Fruit fly (Drosophila melanogaster): ENCODE results near the gene Ir7e.

dm6 chrX:7909069-7909389, 27.6 kb upstream of the Ir7e start:
- TF ChIP-seq Vsx2 (GFP tag; optimal IDR thresholded peaks at IDR 0.05; ENCODE audit: partially characterized antibody) (no peak), Hr78 (GFP tag; optimal IDR thresholded peaks at IDR 0.05) (no peak), Mio (GFP tag; optimal IDR thresholded peaks at IDR 0.05) (no peak), Dfd (GFP tag; optimal IDR thresholded peaks at IDR 0.05) (no peak), pan (optimal IDR thresholded peaks at IDR 0.05) (no peak)

Measured in whole organism, wandering third instar larva.